Worm (Caenorhabditis elegans) whole organism, midembryonic: ENCODE results near the gene C49C8.6.

Source experiments
- med-1 ChIP-seq: sonication (generic microtip); optimal IDR thresholded peaks from 2 replicates; lab custom pipeline; 2017; ENCODE audit warnings: missing genetic modification characterization, mild to moderate bottlenecking, missing compliant biosample characterization, antibody characterized with exemption, missing genetic modification reagents; ENCODE audit not compliant: insufficient read depth
- ztf-23 ChIP-seq: fragments of 200-800 bp; sonication (Bioruptor generic); IDR thresholded peaks from 2 replicates; pipeline ENCODE4 v1.3.6; 2022; ENCODE audit warnings: missing genetic modification reagents, missing genetic modification characterization, missing compliant biosample characterization
- ztf-29 ChIP-seq: fragments of 200-800 bp; sonication (Bioruptor generic); IDR thresholded peaks from 2 replicates; pipeline ENCODE4 v1.3.6; 2022; ENCODE audit warnings: missing genetic modification reagents, missing genetic modification characterization, missing compliant biosample characterization

ce11 chrIV:8631033-8631432, 27.0 kb downstream of the C49C8.6 start, which contains the start of gene dgk-4:
- no peak for TF ChIP-seq ztf-29 (GFP tag; lab: Robert Waterston, UW)
- TF ChIP-seq ztf-23 (GFP tag; lab: Robert Waterston, UW), result no peak
- no peak for TF ChIP-seq med-1 (GFP tag; lab: Kevin White, UChicago)
